Worm (Caenorhabditis elegans): ENCODE results near the gene dot-1.3.
"Not testable (repeated sequence)": the region's sequence is repeated elsewhere in the genome, so short reads cannot be mapped to it uniquely, and the experiment has no call there.

The dot-1.3 gene

ce11 chrX:12315268-12315667, 12.6 kb upstream of the dot-1.3 start, which contains the start of gene xtr-2:
Gene xtr-2 (plus strand): TSS chrX:12315568.
- TF ChIP-seq pes-1 (GFP tag; IDR thresholded peaks at IDR 0.05) (no peak), F13C5.2 (tag; optimal IDR thresholded peaks at IDR 0.05) (no peak), hnd-1 (tag; optimal IDR thresholded peaks at IDR 0.05) (no peak), B0310.2 (tag; optimal IDR thresholded peaks at IDR 0.05) (no peak), scrt-1 (GFP tag; IDR thresholded peaks at IDR 0.05) (no peak), hmg-4 (GFP tag; optimal IDR thresholded peaks at IDR 0.05) (no peak)

- TF ChIP-seq tbx-11 (GFP tag; IDR thresholded peaks at IDR 0.05), result no peak
- no peak for TF ChIP-seq F13C5.2 (tag; optimal IDR thresholded peaks at IDR 0.05)
- no peak for TF ChIP-seq hnd-1 (tag; optimal IDR thresholded peaks at IDR 0.05)
- TF ChIP-seq hmg-4 (GFP tag; optimal IDR thresholded peaks at IDR 0.05), result no peak
- no peak for TF ChIP-seq flt-1 (GFP tag; IDR thresholded peaks at IDR 0.05)
- TF ChIP-seq tbx-37 (GFP tag; conservative IDR thresholded peaks at IDR 0.05), result no peak
- no peak for TF ChIP-seq ets-7 (tag; optimal IDR thresholded peaks at IDR 0.05)
- no peak for TF ChIP-seq hmbx-1 (tag; optimal IDR thresholded peaks at IDR 0.05)
- no peak for TF ChIP-seq tra-4 (tag; optimal IDR thresholded peaks at IDR 0.05)
- no peak for TF ChIP-seq aly-1 (tag; optimal IDR thresholded peaks at IDR 0.05)
Measured at ce11 chrX:12314395-12314794, 11.7 kb upstream of the dot-1.3 start.

DNA sequence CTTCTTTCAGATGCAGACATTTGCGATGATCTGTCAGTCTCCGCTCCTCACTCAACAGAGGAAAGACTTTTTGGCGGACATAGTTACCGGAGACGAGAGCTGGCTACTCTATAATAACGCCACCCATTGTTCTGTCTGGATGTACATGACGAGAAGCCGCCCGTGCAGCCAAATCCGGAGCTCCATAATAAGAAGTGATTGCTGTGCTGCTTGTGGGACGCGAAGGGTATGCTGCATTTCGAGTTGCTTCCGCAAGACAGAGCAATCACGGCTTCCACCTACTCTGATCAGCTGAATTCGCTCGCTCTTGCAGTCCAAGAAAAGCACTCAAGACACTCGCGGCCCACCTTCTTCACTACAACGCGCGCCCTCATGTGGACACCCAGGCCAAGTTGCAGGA, 11.1 kb upstream of the dot-1.3 start:
- no peak for TF ChIP-seq hmbx-1 (tag; optimal IDR thresholded peaks at IDR 0.05)

- TF ChIP-seq tbx-11 (GFP tag; IDR thresholded peaks at IDR 0.05); hmg-4 (GFP tag; optimal IDR thresholded peaks at IDR 0.05); ets-7 (tag; optimal IDR thresholded peaks at IDR 0.05): not testable (repeated sequence)
Measured at ce11 chrX:12308045-12308499, 5.4 kb upstream of the dot-1.3 start, which contains the start of gene F17A2.16. Gene F17A2.16 (plus strand): TSS chrX:12308449.

- TF ChIP-seq hmbx-1 (tag; optimal IDR thresholded peaks at IDR 0.05) (no peak), sea-1 (GFP tag; conservative IDR thresholded peaks at IDR 0.05) (no peak), aly-1 (tag; optimal IDR thresholded peaks at IDR 0.05) (no peak), flt-1 (GFP tag; IDR thresholded peaks at IDR 0.05) (no peak), ama-1 (optimal IDR thresholded peaks at IDR 0.05) (no peak), F13C5.2 (tag; optimal IDR thresholded peaks at IDR 0.05) (no peak), hnd-1 (tag; optimal IDR thresholded peaks at IDR 0.05) (no peak), tra-4 (tag; optimal IDR thresholded peaks at IDR 0.05) (no peak), tbx-37 (GFP tag; conservative IDR thresholded peaks at IDR 0.05) (no peak), scrt-1 (GFP tag; IDR thresholded peaks at IDR 0.05) (no peak), hmg-4 (GFP tag; optimal IDR thresholded peaks at IDR 0.05) (no peak), ets-7 (tag; optimal IDR thresholded peaks at IDR 0.05) (no peak), B0310.2 (tag; optimal IDR thresholded peaks at IDR 0.05) (no peak), pes-1 (GFP tag; IDR thresholded peaks at IDR 0.05) (no peak), ceh-13 (GFP tag; optimal IDR thresholded peaks at IDR 0.05) (no peak)
Measured at ce11 chrX:12306565-12306964, 3.9 kb upstream of the dot-1.3 start, which contains the start of gene phf-32. Gene phf-32 (plus strand): TSS chrX:12306865.

- no peak for TF ChIP-seq ceh-36 (tag; optimal IDR thresholded peaks at IDR 0.05)
- TF ChIP-seq aly-1 (tag; optimal IDR thresholded peaks at IDR 0.05), result no peak
- TF ChIP-seq F13C5.2 (tag; optimal IDR thresholded peaks at IDR 0.05), result no peak
- TF ChIP-seq tra-4 (tag; optimal IDR thresholded peaks at IDR 0.05), result no peak
- TF ChIP-seq tbx-11 (GFP tag; IDR thresholded peaks at IDR 0.05), result no peak
- TF ChIP-seq flt-1 (GFP tag; IDR thresholded peaks at IDR 0.05), result no peak
- no peak for TF ChIP-seq ets-7 (tag; optimal IDR thresholded peaks at IDR 0.05)
- no peak for TF ChIP-seq hnd-1 (tag; optimal IDR thresholded peaks at IDR 0.05)
- no peak for TF ChIP-seq hmg-4 (GFP tag; optimal IDR thresholded peaks at IDR 0.05)
- TF ChIP-seq sea-1 (GFP tag; conservative IDR thresholded peaks at IDR 0.05), result no peak
- no peak for TF ChIP-seq ceh-13 (GFP tag; optimal IDR thresholded peaks at IDR 0.05)
- no peak for TF ChIP-seq tbx-37 (GFP tag; conservative IDR thresholded peaks at IDR 0.05)
Measured at ce11 chrX:12304231-12304630, 1.6 kb upstream of the dot-1.3 start.

DNA sequence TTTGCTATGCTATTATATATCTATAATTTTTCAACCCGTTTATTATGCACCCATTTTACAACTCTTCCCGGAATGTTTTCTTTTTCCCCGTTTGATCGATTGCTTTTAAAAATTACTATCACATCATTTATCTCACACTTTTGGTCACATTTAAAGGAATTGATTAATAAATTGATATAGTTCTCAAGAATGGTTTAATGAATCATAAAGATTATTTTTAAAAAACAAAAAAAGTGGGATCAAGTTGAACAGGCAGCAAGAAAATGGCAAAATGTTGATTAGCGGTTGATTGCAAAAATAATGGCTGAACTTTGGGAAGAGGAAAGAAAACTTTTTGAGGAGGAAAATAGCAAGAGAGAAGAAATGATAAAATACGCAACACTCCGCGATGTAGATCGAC, 2.8 kb downstream of the dot-1.3 start, which contains the start of gene W06D11.5:
TSS of gene W06D11.5 (plus strand) at position 301 of the 400 bp plus-strand sequence.
- TF ChIP-seq ceh-13 (GFP tag; optimal IDR thresholded peaks at IDR 0.05) (no peak), hmg-4 (GFP tag; optimal IDR thresholded peaks at IDR 0.05) (no peak)

- TF ChIP-seq tbx-11 (GFP tag; IDR thresholded peaks at IDR 0.05) (no peak), hmbx-1 (tag; optimal IDR thresholded peaks at IDR 0.05) (no peak), tbx-37 (GFP tag; conservative IDR thresholded peaks at IDR 0.05) (no peak), ama-1 (optimal IDR thresholded peaks at IDR 0.05) (no peak), ets-7 (tag; optimal IDR thresholded peaks at IDR 0.05) (no peak), flt-1 (GFP tag; IDR thresholded peaks at IDR 0.05) (no peak)
Measured at ce11 chrX:12298324-12298723, 4.3 kb downstream of the dot-1.3 start, which contains the start of gene W06D11.3. Gene W06D11.3 (plus strand): TSS chrX:12298683.

DNA sequence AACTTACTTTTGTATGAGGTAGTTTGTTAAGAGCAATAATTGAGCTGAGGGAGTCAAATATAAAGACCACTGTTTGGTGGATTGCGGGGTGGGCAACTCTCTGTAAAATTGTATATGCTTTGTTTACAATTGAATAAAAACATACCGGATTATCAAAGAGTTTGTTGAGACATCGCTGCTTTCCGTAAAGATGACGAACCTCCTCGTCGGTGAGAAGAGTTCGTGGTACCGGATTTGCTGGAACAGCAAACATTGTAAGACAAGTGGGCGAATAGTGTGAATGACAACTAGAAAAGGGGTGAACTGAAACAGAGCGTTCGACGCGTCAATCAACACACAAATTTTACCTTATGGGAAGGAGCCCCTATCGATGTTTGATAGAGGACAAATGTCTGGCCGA, 6.3 kb downstream of the dot-1.3 start, which contains the start of gene W06D11.2:
TSS of gene W06D11.2 (minus strand) at position 339 of the 400 bp plus-strand sequence.
- no peak for TF ChIP-seq ets-7 (tag; optimal IDR thresholded peaks at IDR 0.05)
- no peak for TF ChIP-seq ceh-13 (GFP tag; optimal IDR thresholded peaks at IDR 0.05)
- no peak for TF ChIP-seq flt-1 (GFP tag; IDR thresholded peaks at IDR 0.05)
- TF ChIP-seq hmbx-1 (tag; optimal IDR thresholded peaks at IDR 0.05), result no peak
- no peak for TF ChIP-seq scrt-1 (GFP tag; IDR thresholded peaks at IDR 0.05)
